Worm (Caenorhabditis elegans) whole organism, late embryonic: ENCODE data around the gene dsl-1.

ENCODE experiments used
- lin-11 ChIP-seq: fragments of 200-800 bp; sonication (Bioruptor generic); optimal IDR thresholded peaks from 2 replicates; lab custom pipeline; 2018; ENCODE audit warnings: mild to moderate bottlenecking, missing genetic modification characterization, missing compliant biosample characterization
- pqm-1 ChIP-seq: sonication (generic microtip); optimal IDR thresholded peaks from 2 replicates; lab custom pipeline; 2016; ENCODE audit warnings: missing genetic modification characterization, missing compliant biosample characterization

- no peak for TF ChIP-seq lin-11 (tag; lab: Kevin White, UChicago)
- TF ChIP-seq pqm-1 (tag; lab: Kevin White, UChicago), result no peak
Measured at ce11 chrIV:1209320-1209719, 1.4 kb upstream of the dsl-1 start.
